Worm (Caenorhabditis elegans) whole organism, late embryonic: ENCODE data around the gene srh-133.
"Not testable (repeated sequence)": the region's sequence is repeated elsewhere in the genome, so short reads cannot be mapped to it uniquely, and the experiment has no call there.

Source experiments
- K02D7.2 ChIP-seq: sonication (generic microtip); optimal IDR thresholded peaks from 2 replicates; lab custom pipeline; 2017; ENCODE audit warnings: mild to moderate bottlenecking, missing genetic modification characterization, missing compliant biosample characterization
- ama-1 ChIP-seq: fragments of 150-350 bp; optimal IDR thresholded peaks from 2 replicates; lab custom pipeline; 2014
- ceh-18 ChIP-seq: sonication (generic microtip); optimal IDR thresholded peaks from 2 replicates; lab custom pipeline; 2016; ENCODE audit warnings: missing genetic modification characterization, missing compliant biosample characterization
- ceh-2 ChIP-seq: sonication (generic microtip); optimal IDR thresholded peaks from 2 replicates; lab custom pipeline; 2016; ENCODE audit warnings: missing genotype, missing genetic modification characterization, missing compliant biosample characterization
- ceh-22 ChIP-seq: sonication (generic microtip); optimal IDR thresholded peaks from 2 replicates; lab custom pipeline; 2017; ENCODE audit warnings: missing biosample characterization, missing genetic modification characterization
- ceh-31 ChIP-seq: sonication (generic microtip); optimal IDR thresholded peaks from 2 replicates; lab custom pipeline; 2016; ENCODE audit warnings: missing genetic modification characterization, missing compliant biosample characterization
- ceh-34 ChIP-seq: sonication (generic microtip); optimal IDR thresholded peaks from 2 replicates; lab custom pipeline; 2016; ENCODE audit warnings: mild to moderate bottlenecking, missing genetic modification characterization, missing compliant biosample characterization
- ceh-45 ChIP-seq: fragments of 200-800 bp; sonication (Bioruptor generic); IDR thresholded peaks from 2 replicates; pipeline ENCODE4 v1.3.6; 2022; ENCODE audit warnings: missing genetic modification reagents, missing genetic modification characterization, missing compliant biosample characterization
- ceh-6 ChIP-seq: fragments of 200-800 bp; sonication (Bioruptor generic); optimal IDR thresholded peaks from 2 replicates; lab custom pipeline; 2018; ENCODE audit warnings: mild to moderate bottlenecking, missing genetic modification characterization, missing compliant biosample characterization
- che-1 ChIP-seq: sonication (generic microtip); optimal IDR thresholded peaks from 2 replicates; lab custom pipeline; 2016; ENCODE audit warnings: mild to moderate bottlenecking, missing genetic modification characterization, missing compliant biosample characterization
- dve-1 ChIP-seq: sonication (generic microtip); optimal IDR thresholded peaks from 2 replicates; lab custom pipeline; 2017; ENCODE audit warnings: antibody characterized with exemption, mild to moderate bottlenecking, missing genetic modification characterization, missing compliant biosample characterization
- elt-2 ChIP-seq: sonication (generic microtip); optimal IDR thresholded peaks from 2 replicates; lab custom pipeline; 2016; ENCODE audit warnings: missing genetic modification reagents, missing genetic modification characterization, missing compliant biosample characterization
- ets-4 ChIP-seq: sonication (generic microtip); optimal IDR thresholded peaks from 2 replicates; lab custom pipeline; 2016; ENCODE audit warnings: missing genetic modification characterization, missing compliant biosample characterization
- fax-1 ChIP-seq: sonication (generic microtip); optimal IDR thresholded peaks from 2 replicates; lab custom pipeline; 2016; ENCODE audit warnings: missing genotype, missing genetic modification characterization, missing compliant biosample characterization
- fkh-10 ChIP-seq: fragments of 150-350 bp; optimal IDR thresholded peaks from 2 replicates; lab custom pipeline; 2014; ENCODE audit warnings: missing biosample characterization, missing genetic modification reagents, missing genetic modification characterization
- fkh-6 ChIP-seq: sonication (generic microtip); optimal IDR thresholded peaks from 2 replicates; lab custom pipeline; 2016; ENCODE audit warnings: missing genetic modification characterization, missing compliant biosample characterization
- gmeb-2 ChIP-seq: sonication (generic microtip); optimal IDR thresholded peaks from 2 replicates; lab custom pipeline; 2016; ENCODE audit warnings: missing genetic modification characterization, inconsistent platforms, missing compliant biosample characterization
- hlh-15 ChIP-seq: sonication (generic microtip); optimal IDR thresholded peaks from 2 replicates; lab custom pipeline; 2016; ENCODE audit warnings: missing genetic modification characterization, missing compliant biosample characterization
- hlh-30 ChIP-seq: sonication (generic microtip); optimal IDR thresholded peaks from 2 replicates; lab custom pipeline; 2017; ENCODE audit warnings: antibody characterized with exemption, missing genetic modification characterization, missing compliant biosample characterization; ENCODE audit not compliant: insufficient read depth
- hlh-6 ChIP-seq: sonication (generic microtip); optimal IDR thresholded peaks from 2 replicates; lab custom pipeline; 2016; ENCODE audit warnings: missing genotype, missing genetic modification characterization, missing compliant biosample characterization
- hlh-8 ChIP-seq: sonication (generic microtip); optimal IDR thresholded peaks from 2 replicates; lab custom pipeline; 2016; ENCODE audit warnings: missing genotype, missing genetic modification characterization, missing compliant biosample characterization
- madf-2 ChIP-seq: sonication (generic microtip); optimal IDR thresholded peaks from 2 replicates; lab custom pipeline; 2017; ENCODE audit warnings: missing genetic modification characterization, missing compliant biosample characterization
- nhr-11 ChIP-seq: fragments of 150-350 bp; optimal IDR thresholded peaks from 2 replicates; lab custom pipeline; 2014; ENCODE audit warnings: missing biosample characterization, missing genetic modification characterization
- nhr-232 ChIP-seq: sonication (generic microtip); optimal IDR thresholded peaks from 2 replicates; lab custom pipeline; 2016; ENCODE audit warnings: missing genetic modification characterization, missing compliant biosample characterization
- odd-2 ChIP-seq: sonication (generic microtip); optimal IDR thresholded peaks from 2 replicates; lab custom pipeline; 2017; ENCODE audit warnings: antibody characterized with exemption, mild to moderate bottlenecking, missing genetic modification characterization, missing compliant biosample characterization
- pat-9 ChIP-seq: fragments of 200-800 bp; sonication (Bioruptor generic); optimal IDR thresholded peaks from 2 replicates; lab custom pipeline; 2018; ENCODE audit warnings: mild to moderate bottlenecking, missing genetic modification characterization, moderate library complexity, missing compliant biosample characterization
- pax-1 ChIP-seq: fragments of 150-350 bp; optimal IDR thresholded peaks from 2 replicates; lab custom pipeline; 2014; ENCODE audit warnings: missing biosample characterization, missing genetic modification characterization
- pha-4 ChIP-seq: fragments of 150-350 bp; optimal IDR thresholded peaks from 2 replicates; lab custom pipeline; 2018; ENCODE audit warnings: missing biosample characterization, missing genetic modification reagents, missing genetic modification characterization
- pqm-1 ChIP-seq: sonication (generic microtip); optimal IDR thresholded peaks from 2 replicates; lab custom pipeline; 2016; ENCODE audit warnings: missing genetic modification characterization, missing compliant biosample characterization
- ref-2 ChIP-seq: sonication (generic microtip); optimal IDR thresholded peaks from 2 replicates; lab custom pipeline; 2016; ENCODE audit warnings: missing genetic modification characterization, missing compliant biosample characterization
- rnt-1 ChIP-seq: sonication (generic microtip); optimal IDR thresholded peaks from 2 replicates; lab custom pipeline; 2016; ENCODE audit warnings: missing genetic modification characterization, missing compliant biosample characterization
- sdc-2 ChIP-seq: sonication (generic microtip); optimal IDR thresholded peaks from 2 replicates; lab custom pipeline; 2016; ENCODE audit warnings: missing genotype, missing genetic modification characterization, missing compliant biosample characterization
- syd-9 ChIP-seq: sonication (generic microtip); optimal IDR thresholded peaks from 2 replicates; lab custom pipeline; 2016; ENCODE audit warnings: mild to moderate bottlenecking, missing genetic modification characterization, moderate library complexity, missing compliant biosample characterization
- tbx-7 ChIP-seq: sonication (generic microtip); optimal IDR thresholded peaks from 2 replicates; lab custom pipeline; 2016; ENCODE audit warnings: missing genotype, missing genetic modification characterization, missing compliant biosample characterization
- ttx-3 ChIP-seq: sonication (generic microtip); optimal IDR thresholded peaks from 2 replicates; lab custom pipeline; 2016; ENCODE audit warnings: missing genetic modification reagents, missing genetic modification characterization, missing compliant biosample characterization
- zip-5 ChIP-seq: sonication (generic microtip); optimal IDR thresholded peaks from 2 replicates; lab custom pipeline; 2016; ENCODE audit warnings: missing genetic modification characterization, missing compliant biosample characterization

Gene srh-133

ce11 chrV:18014116-18014515 is at the start of gene srh-133:
Gene srh-133 (minus strand): TSS chrV:18014216.
- no peak for TF ChIP-seq rnt-1 (tag; lab: Kevin White, UChicago)
- no peak for TF ChIP-seq pha-4 (tag; lab: Kevin White, UChicago)
- TF ChIP-seq pax-1, result no peak
- TF ChIP-seq nhr-232 (tag; lab: Kevin White, UChicago), result no peak
- TF ChIP-seq ceh-18 (tag; lab: Kevin White, UChicago), result no peak
- no peak for TF ChIP-seq K02D7.2
- no peak for TF ChIP-seq ama-1 (lab: Kevin White, UChicago)
- TF ChIP-seq sdc-2 (tag; lab: Kevin White, UChicago), result no peak
- TF ChIP-seq che-1 (tag; lab: Kevin White, UChicago), result no peak
- TF ChIP-seq, all 69 proteins: peak for 0

ce11 chrV:18055297-18056019 is 41.4 kb upstream of the srh-133 start, which contains the start of the genes Y59A8B.25 and ebp-3:
Gene Y59A8B.25 (minus strand): TSS chrV:18055397.
Gene ebp-3 (plus strand): TSS chrV:18055969.
- TF ChIP-seq pax-1; ceh-6 (GFP tag; lab: Kevin White, UChicago); pqm-1 (tag; lab: Kevin White, UChicago): not testable (repeated sequence)
- TF ChIP-seq, all 69 proteins: peak for 0; not testable (repeated sequence) for 69

DNA sequence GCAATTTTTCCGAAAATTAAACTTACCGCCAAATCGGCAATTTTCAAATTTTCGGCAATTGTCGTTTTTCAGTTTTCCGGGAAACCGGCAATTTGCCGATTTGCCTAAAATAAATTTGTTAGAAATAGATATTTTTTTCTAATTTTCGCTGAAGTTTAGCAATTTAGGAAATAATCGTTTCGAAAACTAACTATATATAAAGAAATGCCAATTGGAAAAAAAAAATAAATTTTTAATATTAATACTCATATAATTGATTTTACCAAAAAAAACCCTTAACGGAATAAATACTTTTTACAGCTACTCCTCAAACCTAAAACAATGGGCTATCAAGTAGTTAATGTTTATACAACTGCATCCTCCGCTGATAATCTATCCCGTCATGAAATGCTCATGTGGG is 29.3 kb upstream of the srh-133 start, which contains the start of gene ebp-1:
ebp-1 (plus strand) TSS at position 301 of the 400 bp plus-strand sequence.
- no peak for TF ChIP-seq dve-1 (tag; lab: Kevin White, UChicago)
- TF ChIP-seq madf-2 (tag; lab: Kevin White, UChicago), result no peak
- TF ChIP-seq hlh-6, result no peak
- TF ChIP-seq ama-1 (lab: Kevin White, UChicago), result no peak
- TF ChIP-seq hlh-30, result no peak
- TF ChIP-seq zip-5 (tag; lab: Kevin White, UChicago), result no peak
- TF ChIP-seq gmeb-2 (tag; lab: Kevin White, UChicago), result no peak
- TF ChIP-seq ceh-22, result no peak
- no peak for TF ChIP-seq ets-4 (tag; lab: Kevin White, UChicago)
- TF ChIP-seq hlh-8, result no peak
- no peak for TF ChIP-seq ceh-31 (tag; lab: Kevin White, UChicago)
- no peak for TF ChIP-seq syd-9 (tag; lab: Kevin White, UChicago)
- no peak for TF ChIP-seq ref-2 (tag; lab: Kevin White, UChicago)
- no peak for TF ChIP-seq ceh-45 (GFP tag; lab: Robert Waterston, UW)
- no peak for TF ChIP-seq ceh-2
- no peak for TF ChIP-seq che-1 (tag; lab: Kevin White, UChicago)
- no peak for TF ChIP-seq fkh-6 (tag; lab: Kevin White, UChicago)

DNA sequence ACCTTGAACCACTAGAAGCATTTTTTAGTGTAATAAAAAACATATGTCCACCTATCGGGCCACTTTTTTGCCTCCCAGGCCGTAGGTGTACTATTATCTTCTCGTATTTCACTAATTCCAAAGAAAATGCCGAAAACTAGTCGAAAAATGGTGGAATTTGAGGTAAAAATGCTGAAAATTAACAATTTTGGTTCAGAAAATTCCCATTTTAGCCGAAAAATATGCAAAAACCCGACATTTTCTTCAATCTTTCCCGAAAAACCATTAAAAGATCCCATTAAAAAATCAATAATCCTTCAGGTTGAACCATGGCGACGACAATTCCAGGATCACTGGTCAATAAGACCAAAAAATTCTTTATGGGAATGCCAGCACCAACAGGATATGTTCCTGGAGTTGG is 8.2 kb upstream of the srh-133 start, which contains the start of gene prp-6:
prp-6 (plus strand) TSS at position 301 of the 400 bp plus-strand sequence.
- TF ChIP-seq tbx-7 (tag; lab: Kevin White, UChicago) (no peak), ttx-3 (tag; lab: Kevin White, UChicago) (no peak), pat-9 (tag; lab: Kevin White, UChicago) (no peak), ceh-2 (no peak), ceh-45 (GFP tag; lab: Robert Waterston, UW) (no peak), fkh-10 (no peak), nhr-232 (tag; lab: Kevin White, UChicago) (no peak), ref-2 (tag; lab: Kevin White, UChicago) (no peak), nhr-11 (tag; lab: Kevin White, UChicago) (no peak), ets-4 (tag; lab: Kevin White, UChicago) (no peak)

DNA sequence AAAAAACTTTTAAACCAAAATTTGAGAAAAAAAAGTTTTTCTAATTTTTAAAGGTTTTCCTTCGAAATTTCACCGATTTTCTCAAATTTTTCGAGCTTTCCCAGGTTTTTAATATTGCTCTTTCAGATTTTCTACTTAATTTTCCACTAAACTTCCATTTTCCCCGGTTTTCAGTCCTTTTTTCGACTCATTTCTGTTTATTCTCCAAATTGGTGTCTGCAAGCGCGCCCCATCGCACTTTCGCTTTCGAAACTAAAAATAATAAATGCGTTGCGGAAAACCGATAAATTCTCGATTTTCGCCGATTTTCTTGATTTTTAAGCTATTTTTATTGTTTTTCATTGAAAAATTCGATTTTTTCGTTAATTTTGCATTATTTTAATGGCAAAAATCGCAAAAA is 7.4 kb upstream of the srh-133 start:
- no peak for TF ChIP-seq fax-1 (tag; lab: Kevin White, UChicago)
- no peak for TF ChIP-seq elt-2 (tag; lab: Kevin White, UChicago)
- no peak for TF ChIP-seq pax-1
- TF ChIP-seq hlh-15 (tag; lab: Kevin White, UChicago), result no peak
- no peak for TF ChIP-seq fkh-10
- no peak for TF ChIP-seq che-1 (tag; lab: Kevin White, UChicago)
- TF ChIP-seq ceh-34, result no peak
- no peak for TF ChIP-seq nhr-232 (tag; lab: Kevin White, UChicago)
- TF ChIP-seq tbx-7 (tag; lab: Kevin White, UChicago), result no peak
- no peak for TF ChIP-seq K02D7.2
- TF ChIP-seq ceh-31 (tag; lab: Kevin White, UChicago), result no peak
- no peak for TF ChIP-seq odd-2
